Worm (Caenorhabditis elegans) whole organism, late embryonic: Measurements from ENCODE around the gene anat-1.

Source experiments
- ama-1 ChIP-seq: fragments of 150-350 bp; optimal IDR thresholded peaks from 2 replicates; lab custom pipeline; 2014
- ceh-48 ChIP-seq: sonication (generic microtip); optimal IDR thresholded peaks from 2 replicates; lab custom pipeline; 2016; ENCODE audit warnings: missing genetic modification characterization, inconsistent platforms, missing compliant biosample characterization
- ceh-6 ChIP-seq: fragments of 200-800 bp; sonication (Bioruptor generic); optimal IDR thresholded peaks from 2 replicates; lab custom pipeline; 2018; ENCODE audit warnings: mild to moderate bottlenecking, missing genetic modification characterization, missing compliant biosample characterization
- dmd-4 ChIP-seq: sonication (generic microtip); optimal IDR thresholded peaks from 2 replicates; lab custom pipeline; 2016; ENCODE audit warnings: borderline replicate concordance, missing genetic modification characterization, missing compliant biosample characterization
- hlh-6 ChIP-seq: sonication (generic microtip); optimal IDR thresholded peaks from 2 replicates; lab custom pipeline; 2016; ENCODE audit warnings: missing genotype, missing genetic modification characterization, missing compliant biosample characterization
- nfya-1 ChIP-seq: sonication (generic microtip); optimal IDR thresholded peaks from 2 replicates; lab custom pipeline; 2017; ENCODE audit warnings: missing genetic modification characterization, mild to moderate bottlenecking, missing compliant biosample characterization, antibody characterized with exemption, moderate library complexity
- nhr-11 ChIP-seq: fragments of 150-350 bp; optimal IDR thresholded peaks from 2 replicates; lab custom pipeline; 2014; ENCODE audit warnings: missing biosample characterization, missing genetic modification characterization
- pqm-1 ChIP-seq: sonication (generic microtip); optimal IDR thresholded peaks from 2 replicates; lab custom pipeline; 2016; ENCODE audit warnings: missing genetic modification characterization, missing compliant biosample characterization
- rnt-1 ChIP-seq: sonication (generic microtip); optimal IDR thresholded peaks from 2 replicates; lab custom pipeline; 2016; ENCODE audit warnings: missing genetic modification characterization, missing compliant biosample characterization
- sdc-2 ChIP-seq: sonication (generic microtip); optimal IDR thresholded peaks from 2 replicates; lab custom pipeline; 2016; ENCODE audit warnings: missing genotype, missing genetic modification characterization, missing compliant biosample characterization

- TF ChIP-seq nhr-11 (tag; lab: Kevin White, UChicago): no peak
- no peak for TF ChIP-seq nfya-1 (tag; lab: Kevin White, UChicago)
- no peak for TF ChIP-seq sdc-2 (tag; lab: Kevin White, UChicago)
- TF ChIP-seq hlh-6 (tag; lab: Kevin White, UChicago): no peak
- TF ChIP-seq ama-1 (lab: Kevin White, UChicago): no peak
- no peak for TF ChIP-seq ceh-6
- TF ChIP-seq dmd-4 (tag; lab: Kevin White, UChicago): no peak
- TF ChIP-seq ceh-48: no peak
- no peak for TF ChIP-seq rnt-1 (tag; lab: Kevin White, UChicago)
- TF ChIP-seq pqm-1 (tag; lab: Kevin White, UChicago): no peak
Observed at ce11 chrIV:6748491-6748890, 22.1 kb upstream of the anat-1 start, which contains the start of gene lin-45.
